Worm (Caenorhabditis elegans): ENCODE results near the gene C55C3.6.

The C55C3.6 gene

DNA sequence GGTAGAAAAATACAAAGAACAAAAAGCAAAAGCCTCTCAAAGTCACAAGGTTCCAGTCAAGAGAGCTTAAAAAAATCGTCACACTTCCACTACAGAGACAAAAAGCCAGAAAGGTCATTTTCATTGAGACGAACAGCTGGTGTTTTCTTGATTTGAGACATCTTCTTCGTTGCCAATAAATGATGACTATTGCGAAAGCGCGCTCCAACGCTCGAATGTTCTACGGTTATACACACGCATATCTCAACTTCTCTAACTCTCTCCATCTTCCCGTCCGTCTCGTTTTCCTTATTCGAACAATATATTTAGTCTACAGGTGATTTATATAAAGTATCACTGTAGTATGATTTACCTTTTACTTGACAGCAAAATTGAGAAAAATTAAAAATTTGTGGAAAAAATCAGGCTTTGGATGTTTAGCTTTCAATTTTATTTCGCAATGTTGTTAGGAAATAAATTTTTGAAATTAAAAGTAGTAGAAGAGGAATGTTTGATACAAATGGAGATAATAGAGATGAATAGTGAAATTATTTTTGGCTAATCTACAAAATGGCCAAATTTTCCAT, 17.5 kb upstream of the C55C3.6 start (continued):
- TF ChIP-seq sdz-38 (tag; optimal IDR thresholded peaks at IDR 0.05) (no peak), ztf-25 (GFP tag; IDR thresholded peaks at IDR 0.05) (no peak), F10E7.11 (tag; optimal IDR thresholded peaks at IDR 0.05) (no peak), K11D2.4 (GFP tag; IDR thresholded peaks at IDR 0.05) (0 out of 2 replicates have a peak, but pooled peaks have one; percentile 29), nhr-27 (tag; optimal IDR thresholded peaks at IDR 0.05) (no peak), lag-1 (GFP tag; IDR thresholded peaks at IDR 0.05) (no peak), lir-1 (GFP tag; conservative IDR thresholded peaks at IDR 0.05) (0 out of 2 replicates have a peak, but pooled peaks have one; percentile 24), chd-7 (tag; optimal IDR thresholded peaks at IDR 0.05) (peak; percentile 34), hlh-12 (tag; optimal IDR thresholded peaks at IDR 0.05) (no peak), nfyb-1 (GFP tag; IDR thresholded peaks at IDR 0.05) (peak; percentile 78), unc-130 (GFP tag; optimal IDR thresholded peaks at IDR 0.05) (no peak), pha-4 (tag; optimal IDR thresholded peaks at IDR 0.05) (no peak), B0261.1 (tag; optimal IDR thresholded peaks at IDR 0.05) (no peak), F57A8.1 (GFP tag; optimal IDR thresholded peaks at IDR 0.05) (no peak), Y79H2A.3 (GFP tag; conservative IDR thresholded peaks at IDR 0.05) (no peak), zfh-2 (GFP tag; conservative IDR thresholded peaks at IDR 0.05) (no peak), snpc-4 (GFP tag; optimal IDR thresholded peaks at IDR 0.05) (no peak), snpc-4 (tag; optimal IDR thresholded peaks at IDR 0.05) (peak in 1 of 4 experiments; percentile 67), rpc-1 (optimal IDR thresholded peaks at IDR 0.05) (no peak), rpc-1 (tag; optimal IDR thresholded peaks at IDR 0.05) (no peak), ztf-6 (GFP tag; IDR thresholded peaks at IDR 0.05) (no peak), cebp-2 (GFP tag; IDR thresholded peaks at IDR 0.05) (no peak), egl-44 (GFP tag; IDR thresholded peaks at IDR 0.05) (no peak), T07F8.4 (tag; optimal IDR thresholded peaks at IDR 0.05) (no peak), ceh-40 (GFP tag; IDR thresholded peaks at IDR 0.05) (no peak), cebp-1 (GFP tag; IDR thresholded peaks at IDR 0.05) (peak; percentile 96), cebp-1 (tag; optimal IDR thresholded peaks at IDR 0.05) (peak; percentile 98), dox-1 (GFP tag; IDR thresholded peaks at IDR 0.05) (peak; percentile 48), nfya-2 (GFP tag; IDR thresholded peaks at IDR 0.05) (no peak), lin-54 (GFP tag; optimal IDR thresholded peaks at IDR 0.05) (no peak), ztf-26 (tag; optimal IDR thresholded peaks at IDR 0.05) (no peak), ztf-3 (GFP tag; optimal IDR thresholded peaks at IDR 0.05) (no peak), T26A5.8 (tag; optimal IDR thresholded peaks at IDR 0.05) (no peak), pbrm-1 (GFP tag; IDR thresholded peaks at IDR 0.05) (0 out of 2 replicates have a peak, but pooled peaks have one; percentile 30), lsy-27 (tag; optimal IDR thresholded peaks at IDR 0.05; ENCODE audit: borderline replicate concordance, insufficient read depth) (no peak), egrh-3 (GFP tag; IDR thresholded peaks at IDR 0.05) (no peak), die-1 (tag; optimal IDR thresholded peaks at IDR 0.05) (no peak), K12H6.12 (tag; optimal IDR thresholded peaks at IDR 0.05) (peak; percentile 46), mel-28 (tag; optimal IDR thresholded peaks at IDR 0.05; ENCODE audit: borderline replicate concordance) (no peak), aptf-2 (GFP tag; conservative IDR thresholded peaks at IDR 0.05) (no peak), repo-1 (tag; optimal IDR thresholded peaks at IDR 0.05) (no peak), ceh-79 (tag; optimal IDR thresholded peaks at IDR 0.05) (no peak), tbp1 (GFP tag; optimal IDR thresholded peaks at IDR 0.05) (no peak), ceh-91 (GFP tag; IDR thresholded peaks at IDR 0.05) (no peak), snpc-3.4 (tag; optimal IDR thresholded peaks at IDR 0.05) (no peak), B0035.1 (tag; optimal IDR thresholded peaks at IDR 0.05) (no peak), nhr-120 (GFP tag; IDR thresholded peaks at IDR 0.05) (no peak), F52B5.7 (tag; optimal IDR thresholded peaks at IDR 0.05) (no peak), lin-26 (GFP tag; IDR thresholded peaks at IDR 0.05) (0 out of 2 replicates have a peak, but pooled peaks have one; percentile 13), tlf-1 (GFP tag; optimal IDR thresholded peaks at IDR 0.05) (no peak)
